Fruit fly (Drosophila melanogaster) whole organism, prepupa: ENCODE data around the gene mei-P26.

Source experiments
- Blimp-1 ChIP-seq: fragments of 200-800 bp; sonication (Bioruptor generic); optimal IDR thresholded peaks from 3 replicates; lab custom pipeline; 2017; ENCODE audit warnings: missing biosample characterization, missing genetic modification characterization, mild to moderate bottlenecking, moderate library complexity, missing genetic modification reagents
- CG10631 ChIP-seq: fragments of 200-800 bp; sonication (Bioruptor generic); optimal IDR thresholded peaks from 2 replicates; lab custom pipeline; 2016; ENCODE audit warnings: missing biosample characterization, missing genetic modification characterization
- CG10669 ChIP-seq: fragments of 200-800 bp; sonication (Bioruptor generic); optimal IDR thresholded peaks from 3 replicates; lab custom pipeline; 2018; ENCODE audit warnings: missing biosample characterization, mild to moderate bottlenecking, missing genetic modification characterization, moderate library complexity
- CG11294 ChIP-seq: fragments of 200-800 bp; sonication (Bioruptor generic); IDR thresholded peaks from 2 replicates; pipeline ENCODE4 v1.3.6; 2022; ENCODE audit warnings: missing biosample characterization, missing genetic modification characterization
- CG11902 ChIP-seq: fragments of 200-800 bp; sonication (Bioruptor generic); optimal IDR thresholded peaks from 3 replicates; lab custom pipeline; 2016; ENCODE audit warnings: missing biosample characterization, missing genetic modification characterization
- CG16779 ChIP-seq: fragments of 200-800 bp; sonication (Bioruptor generic); optimal IDR thresholded peaks from 3 replicates; lab custom pipeline; 2017; ENCODE audit warnings: missing biosample characterization, mild to moderate bottlenecking, missing genetic modification characterization
- CG31627 ChIP-seq: fragments of 200-800 bp; sonication (Bioruptor generic); optimal IDR thresholded peaks from 3 replicates; lab custom pipeline; 2016; ENCODE audit warnings: missing biosample characterization, missing genetic modification characterization
- CG32006 ChIP-seq: fragments of 200-800 bp; sonication (Bioruptor generic); optimal IDR thresholded peaks from 3 replicates; lab custom pipeline; 2017; ENCODE audit warnings: missing biosample characterization, mild to moderate bottlenecking, missing genetic modification characterization
- CG3919 ChIP-seq: fragments of 200-800 bp; sonication (Bioruptor generic); optimal IDR thresholded peaks from 3 replicates; lab custom pipeline; 2016; ENCODE audit warnings: missing biosample characterization, missing genetic modification characterization
- CG4318 ChIP-seq: fragments of 200-800 bp; sonication (Bioruptor generic); optimal IDR thresholded peaks from 3 replicates; lab custom pipeline; 2017; ENCODE audit warnings: missing biosample characterization, mild to moderate bottlenecking, missing genetic modification characterization
- CG6163 ChIP-seq: fragments of 200-800 bp; sonication (Bioruptor generic); IDR thresholded peaks from 3 replicates; pipeline ENCODE4 v1.3.6; 2022; ENCODE audit warnings: missing biosample characterization, missing genetic modification characterization
- CG6276 ChIP-seq: fragments of 200-800 bp; sonication (Bioruptor generic); optimal IDR thresholded peaks from 2 replicates; lab custom pipeline; 2017; ENCODE audit warnings: missing biosample characterization, mild to moderate bottlenecking, missing genetic modification characterization
- CG6808 ChIP-seq: fragments of 200-800 bp; sonication (Bioruptor generic); optimal IDR thresholded peaks from 3 replicates; lab custom pipeline; 2017; ENCODE audit warnings: missing biosample characterization, missing genetic modification characterization, mild to moderate bottlenecking, moderate library complexity, missing genetic modification reagents
- CG6854 ChIP-seq: fragments of 200-800 bp; sonication (Bioruptor generic); optimal IDR thresholded peaks from 2 replicates; lab custom pipeline; 2017; ENCODE audit warnings: missing biosample characterization, mild to moderate bottlenecking, missing genetic modification characterization
- CG7368 ChIP-seq: fragments of 200-800 bp; sonication (Bioruptor generic); optimal IDR thresholded peaks from 3 replicates; lab custom pipeline; 2016; ENCODE audit warnings: missing biosample characterization, missing genetic modification characterization
- CG8119 ChIP-seq: fragments of 200-800 bp; sonication (Bioruptor generic); IDR thresholded peaks from 3 replicates; pipeline ENCODE4 v1.3.6; 2022; ENCODE audit warnings: missing biosample characterization, missing genetic modification characterization
- CG8319 ChIP-seq: fragments of 200-800 bp; sonication (Bioruptor generic); optimal IDR thresholded peaks from 3 replicates; lab custom pipeline; 2016; ENCODE audit warnings: missing biosample characterization, missing genetic modification characterization
- CG8632 ChIP-seq: fragments of 200-800 bp; sonication (Bioruptor generic); optimal IDR thresholded peaks from 3 replicates; lab custom pipeline; 2016; ENCODE audit warnings: missing biosample characterization, missing genetic modification characterization
- CG9139 ChIP-seq: fragments of 200-800 bp; sonication (Bioruptor generic); optimal IDR thresholded peaks from 3 replicates; lab custom pipeline; 2017; ENCODE audit warnings: missing biosample characterization, mild to moderate bottlenecking, missing genetic modification characterization
- Eip75B ChIP-seq: fragments of 200-800 bp; sonication (Bioruptor generic); optimal IDR thresholded peaks from 3 replicates; lab custom pipeline; 2016; ENCODE audit warnings: missing biosample characterization, missing genetic modification characterization
- Eip78C ChIP-seq: fragments of 200-800 bp; sonication (Bioruptor generic); peaks from one replicate; lab custom pipeline; 2016; ENCODE audit warnings: missing biosample characterization, missing genetic modification characterization
- Eip93F ChIP-seq: fragments of 200-800 bp; sonication (Bioruptor generic); optimal IDR thresholded peaks from 2 replicates; lab custom pipeline; 2016; ENCODE audit warnings: missing biosample characterization, mild to moderate bottlenecking, missing genetic modification characterization
- Ets96B ChIP-seq: fragments of 200-800 bp; optimal IDR thresholded peaks from 2 replicates; lab custom pipeline; 2019; ENCODE audit warnings: missing biosample characterization, mild to moderate bottlenecking, missing genetic modification characterization, moderate library complexity
- Gug ChIP-seq: fragments of 200-800 bp; sonication (Bioruptor generic); IDR thresholded peaks from 2 replicates; pipeline ENCODE4 v1.3.6; 2022; ENCODE audit warnings: missing biosample characterization, missing genetic modification characterization
- Hr38 ChIP-seq: sonication (Bioruptor generic); optimal IDR thresholded peaks from 2 replicates; lab custom pipeline; 2016; ENCODE audit warnings: missing biosample characterization, missing genetic modification characterization
- Hr39 ChIP-seq: fragments of 200-800 bp; sonication (Bioruptor generic); optimal IDR thresholded peaks from 2 replicates; lab custom pipeline; 2016; ENCODE audit warnings: missing biosample characterization, missing genetic modification characterization
- Met ChIP-seq: fragments of 200-800 bp; sonication (Bioruptor generic); optimal IDR thresholded peaks from 3 replicates; lab custom pipeline; 2016; ENCODE audit warnings: missing biosample characterization, missing genetic modification characterization
- Smox ChIP-seq: fragments of 200-800 bp; sonication (Bioruptor generic); optimal IDR thresholded peaks from 3 replicates; lab custom pipeline; 2016; ENCODE audit warnings: missing biosample characterization, missing genetic modification characterization
- Sox102F ChIP-seq: fragments of 200-800 bp; sonication (Bioruptor generic); optimal IDR thresholded peaks from 2 replicates; lab custom pipeline; 2016; ENCODE audit warnings: missing biosample characterization, mild to moderate bottlenecking, missing genetic modification characterization
- Sox14 ChIP-seq: fragments of 200-800 bp; sonication (Bioruptor generic); optimal IDR thresholded peaks from 3 replicates; lab custom pipeline; 2016; ENCODE audit warnings: missing biosample characterization, missing genetic modification characterization
- Sox15 ChIP-seq: fragments of 200-800 bp; sonication (Bioruptor generic); optimal IDR thresholded peaks from 3 replicates; lab custom pipeline; 2016; ENCODE audit warnings: missing biosample characterization, missing genetic modification characterization
- achi ChIP-seq: fragments of 200-800 bp; sonication (Bioruptor generic); optimal IDR thresholded peaks from 3 replicates; lab custom pipeline; 2016; ENCODE audit warnings: missing biosample characterization, missing genetic modification characterization
- acj6 ChIP-seq: fragments of 200-800 bp; sonication (Bioruptor generic); optimal IDR thresholded peaks from 3 replicates; lab custom pipeline; 2016; ENCODE audit warnings: missing biosample characterization, missing genetic modification characterization
- cyc ChIP-seq: fragments of 200-800 bp; sonication (Bioruptor generic); optimal IDR thresholded peaks from 3 replicates; lab custom pipeline; 2016; ENCODE audit warnings: missing biosample characterization, missing genetic modification characterization
- dac ChIP-seq: fragments of 200-800 bp; sonication (Bioruptor generic); optimal IDR thresholded peaks from 2 replicates; lab custom pipeline; 2017; ENCODE audit warnings: missing biosample characterization, mild to moderate bottlenecking, missing genetic modification characterization
- dsx ChIP-seq: fragments of 200-800 bp; optimal IDR thresholded peaks from 3 replicates; lab custom pipeline; 2019; ENCODE audit warnings: missing biosample characterization, mild to moderate bottlenecking, missing genetic modification characterization, moderate library complexity; ENCODE audit not compliant: poor library complexity, severe bottlenecking
- eg ChIP-seq: fragments of 200-800 bp; sonication (Bioruptor generic); IDR thresholded peaks from 3 replicates; pipeline ENCODE4 v1.3.6; 2022; ENCODE audit warnings: missing biosample characterization, missing genetic modification characterization
- fkh ChIP-seq: fragments of 200-800 bp; sonication (Bioruptor generic); optimal IDR thresholded peaks from 3 replicates; lab custom pipeline; 2017; ENCODE audit warnings: missing biosample characterization, mild to moderate bottlenecking, missing genetic modification characterization, moderate library complexity
- net ChIP-seq: fragments of 200-800 bp; sonication (Bioruptor generic); optimal IDR thresholded peaks from 3 replicates; lab custom pipeline; 2016; ENCODE audit warnings: missing biosample characterization, missing genetic modification characterization
- pdm3 ChIP-seq: fragments of 200-800 bp; sonication (Bioruptor generic); optimal IDR thresholded peaks from 3 replicates; lab custom pipeline; 2016; ENCODE audit warnings: missing biosample characterization, missing genetic modification characterization
- spab ChIP-seq: fragments of 200-800 bp; sonication (Bioruptor generic); optimal IDR thresholded peaks from 2 replicates; lab custom pipeline; 2017; ENCODE audit warnings: missing biosample characterization, mild to moderate bottlenecking, missing genetic modification characterization, missing genetic modification reagents
- svp ChIP-seq: fragments of 200-800 bp; sonication (Bioruptor generic); peaks from one replicate; lab custom pipeline; 2016; ENCODE audit warnings: missing biosample characterization, missing genetic modification characterization
- topi ChIP-seq: fragments of 200-800 bp; sonication (Bioruptor generic); optimal IDR thresholded peaks from 3 replicates; lab custom pipeline; 2016; ENCODE audit warnings: missing biosample characterization, missing genetic modification characterization
- vri ChIP-seq: fragments of 200-800 bp; sonication (Bioruptor generic); optimal IDR thresholded peaks from 3 replicates; lab custom pipeline; 2016; ENCODE audit warnings: missing biosample characterization, mild to moderate bottlenecking, missing genetic modification characterization

Gene mei-P26

DNA sequence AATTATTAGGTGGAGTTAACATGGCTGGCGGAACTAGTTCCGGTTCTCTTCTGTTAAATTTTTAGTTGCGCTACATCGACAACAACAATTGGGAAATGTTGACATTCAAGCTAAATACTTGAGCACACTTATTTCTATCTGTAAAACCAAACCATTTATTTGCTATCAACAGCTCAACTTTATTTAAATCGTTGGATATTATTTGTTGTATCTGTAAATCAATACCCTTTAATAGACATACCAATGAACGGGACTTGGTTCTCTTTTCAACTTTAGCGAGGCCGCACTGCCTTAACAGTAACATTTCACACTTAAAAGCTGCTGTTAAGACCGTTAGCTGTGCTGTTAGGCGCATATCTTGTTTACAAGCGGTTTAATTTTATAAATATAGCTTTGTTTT, 30.5 kb downstream of the mei-P26 start, which contains the start of gene CG12106 (continued):
- TF ChIP-seq Met (GFP tag; lab: Kevin White, UChicago) (peak; percentile 52), Eip93F (no peak), CG6808 (GFP tag; lab: Kevin White, UChicago) (no peak), dac (GFP tag; lab: Kevin White, UChicago) (no peak), CG16779 (tag; lab: Kevin White, UChicago) (no peak), CG8632 (GFP tag; lab: Kevin White, UChicago) (no peak), Ets96B (tag; lab: Kevin White, UChicago) (no peak), CG6276 (GFP tag; lab: Kevin White, UChicago) (no peak), Smox (GFP tag; lab: Kevin White, UChicago) (no peak), achi (peak; percentile 46), CG31627 (GFP tag; lab: Kevin White, UChicago) (peak; percentile 65)

DNA sequence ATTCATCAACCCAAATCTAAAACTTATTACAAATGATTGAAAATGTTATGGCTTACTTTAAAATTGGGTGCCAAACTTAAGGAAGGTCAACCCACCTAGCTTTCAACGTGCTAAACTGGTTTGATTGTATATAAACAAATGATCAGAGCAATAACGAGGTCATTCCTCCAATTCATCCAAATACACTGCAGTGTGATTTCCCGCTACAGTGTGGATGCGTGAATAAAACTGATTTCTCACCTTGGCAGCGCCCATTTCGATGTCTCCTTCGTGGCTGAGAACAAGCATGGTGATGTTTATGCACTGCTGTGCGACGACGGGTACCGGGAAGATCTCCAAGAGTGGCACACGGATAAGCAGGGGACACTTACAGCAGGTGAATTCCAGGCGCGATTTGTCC, 32.3 kb downstream of the mei-P26 start:
- TF ChIP-seq CG6276 (GFP tag; lab: Kevin White, UChicago) = no peak
- no peak for TF ChIP-seq dac (GFP tag; lab: Kevin White, UChicago)
- TF ChIP-seq Sox15 (GFP tag; lab: Kevin White, UChicago) = no peak
- TF ChIP-seq CG8119 (GFP tag; lab: Robert Waterston, UW) = no peak
- no peak for TF ChIP-seq CG11294 (GFP tag; lab: Robert Waterston, UW)
- TF ChIP-seq acj6 (GFP tag; lab: Kevin White, UChicago) = no peak
- TF ChIP-seq achi = no peak
- TF ChIP-seq CG6163 (GFP tag; lab: Robert Waterston, UW) = no peak
- no peak for TF ChIP-seq vri (GFP tag; lab: Kevin White, UChicago)
- TF ChIP-seq eg = no peak
- TF ChIP-seq Eip75B (GFP tag; lab: Kevin White, UChicago) = no peak
- no peak for TF ChIP-seq cyc (GFP tag; lab: Kevin White, UChicago)
- TF ChIP-seq Blimp-1 (GFP tag; lab: Kevin White, UChicago) = no peak
- TF ChIP-seq pdm3 (GFP tag; lab: Kevin White, UChicago) = no peak
- no peak for TF ChIP-seq net

DNA sequence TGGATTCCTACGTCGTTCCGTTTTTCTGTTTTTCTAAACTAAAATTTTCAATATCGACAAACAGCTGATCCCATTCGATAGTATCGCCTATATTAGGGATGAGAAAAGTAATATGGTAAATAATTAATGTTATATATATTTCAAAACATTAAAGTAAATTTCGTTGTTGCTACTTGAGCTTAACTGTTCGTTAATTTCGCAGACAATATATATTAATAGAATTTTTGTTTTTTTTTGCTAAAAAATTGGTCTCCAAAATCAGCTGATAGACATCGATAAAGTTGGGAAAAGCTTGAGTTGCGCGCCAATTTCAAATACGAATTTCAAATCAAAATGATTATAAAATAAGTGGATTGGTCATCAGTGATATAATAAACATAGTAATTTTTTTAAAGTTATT, 33.3 kb downstream of the mei-P26 start, which contains the start of gene CG12118:
CG12118 (minus strand) TSS at position 53 of the 400 bp plus-strand sequence.
- TF ChIP-seq CG10669 (peak; percentile 47), Met (GFP tag; lab: Kevin White, UChicago) (peak; percentile 74), CG10631 (GFP tag; lab: Kevin White, UChicago) (peak; percentile 83), dac (GFP tag; lab: Kevin White, UChicago) (no peak), CG8319 (GFP tag; lab: Kevin White, UChicago) (peak; percentile 45), CG7368 (GFP tag; lab: Kevin White, UChicago) (peak; percentile 45), Hr39 (GFP tag; lab: Kevin White, UChicago) (peak; percentile 44), spab (no peak), dsx (GFP tag; lab: Kevin White, UChicago) (no peak), svp (GFP tag; lab: Kevin White, UChicago) (no peak), Smox (GFP tag; lab: Kevin White, UChicago) (peak; percentile 70), Ets96B (tag; lab: Kevin White, UChicago) (peak; percentile 49), Sox102F (GFP tag; lab: Kevin White, UChicago) (peak; percentile 74), CG6276 (GFP tag; lab: Kevin White, UChicago) (no peak), CG8632 (GFP tag; lab: Kevin White, UChicago) (peak; percentile 69), CG11294 (GFP tag; lab: Robert Waterston, UW) (peak; percentile 58; the same call in 1 of the 2 replicates), Sox14 (GFP tag; lab: Kevin White, UChicago) (peak; percentile 41), net (peak; percentile 52), Eip75B (GFP tag; lab: Kevin White, UChicago) (peak; percentile 53), pdm3 (GFP tag; lab: Kevin White, UChicago) (peak; percentile 79), topi (GFP tag; lab: Kevin White, UChicago) (peak; percentile 69), CG32006 (GFP tag; lab: Kevin White, UChicago) (peak; percentile 62), CG11902 (GFP tag; lab: Kevin White, UChicago) (peak; percentile 42), CG8119 (GFP tag; lab: Robert Waterston, UW) (peak; percentile 67), Hr38 (GFP tag; lab: Kevin White, UChicago) (no peak), CG16779 (tag; lab: Kevin White, UChicago) (no peak), CG9139 (no peak), acj6 (GFP tag; lab: Kevin White, UChicago) (peak; percentile 77), Blimp-1 (GFP tag; lab: Kevin White, UChicago) (no peak), CG31627 (GFP tag; lab: Kevin White, UChicago) (peak; percentile 53), Eip78C (GFP tag; lab: Kevin White, UChicago) (peak; percentile 87), CG6854 (no peak), Gug (GFP tag; lab: Robert Waterston, UW) (peak; percentile 75), CG6163 (GFP tag; lab: Robert Waterston, UW) (no peak; the same call in 1 of the 3 replicates), fkh (GFP tag; lab: Kevin White, UChicago) (peak; percentile 50), cyc (GFP tag; lab: Kevin White, UChicago) (peak; percentile 62), CG3919 (peak; percentile 71), CG4318 (GFP tag; lab: Kevin White, UChicago) (no peak), Sox15 (GFP tag; lab: Kevin White, UChicago) (peak; percentile 19), eg (no peak; the same call in 1 of the 3 replicates)
